Worm (Caenorhabditis elegans): Measurements from ENCODE around the gene col-164.

The col-164 gene

ce11 chrX:2064730-2065129 is 28.5 kb upstream of the col-164 start, which contains the start of gene F49H12.7:
Gene F49H12.7 (plus strand): TSS chrX:2065030.
- no peak for TF ChIP-seq unc-62 (GFP tag; optimal IDR thresholded peaks at IDR 0.05)
- TF ChIP-seq ztf-11 (tag; optimal IDR thresholded peaks at IDR 0.05), result no peak
- TF ChIP-seq ceh-9 (tag; optimal IDR thresholded peaks at IDR 0.05), result no peak
- no peak for TF ChIP-seq jun-1 (tag; optimal IDR thresholded peaks at IDR 0.05)
- no peak for TF ChIP-seq fos-1 (tag; optimal IDR thresholded peaks at IDR 0.05)
- no peak for TF ChIP-seq zag-1 (tag; optimal IDR thresholded peaks at IDR 0.05)
- no peak for TF ChIP-seq skn-1 (tag; optimal IDR thresholded peaks at IDR 0.05)
- no peak for TF ChIP-seq R02D3.7 (tag; optimal IDR thresholded peaks at IDR 0.05)
- no peak for TF ChIP-seq mml-1 (tag; optimal IDR thresholded peaks at IDR 0.05)
- TF ChIP-seq unc-39 (tag; optimal IDR thresholded peaks at IDR 0.05), result no peak

- TF ChIP-seq pha-4 (tag; optimal IDR thresholded peaks at IDR 0.05), result peak; percentile 66
- no peak for TF ChIP-seq elt-3 (tag; optimal IDR thresholded peaks at IDR 0.05)
- no peak for TF ChIP-seq daf-12 (tag; optimal IDR thresholded peaks at IDR 0.05)
- no peak for TF ChIP-seq aly-2 (tag; optimal IDR thresholded peaks at IDR 0.05)
- no peak for TF ChIP-seq nhr-77 (tag; optimal IDR thresholded peaks at IDR 0.05)
- no peak for TF ChIP-seq eor-1 (tag; optimal IDR thresholded peaks at IDR 0.05)
- peak; percentile 58 for TF ChIP-seq jun-1 (tag; optimal IDR thresholded peaks at IDR 0.05)
- TF ChIP-seq egl-5 (tag; optimal IDR thresholded peaks at IDR 0.05), result no peak
- TF ChIP-seq mml-1 (tag; optimal IDR thresholded peaks at IDR 0.05), result no peak
- TF ChIP-seq fkh-10 (GFP tag; optimal IDR thresholded peaks at IDR 0.05), result no peak
- peak; percentile 80 for TF ChIP-seq elt-2 (tag; optimal IDR thresholded peaks at IDR 0.05)
- TF ChIP-seq hmg-11 (tag; optimal IDR thresholded peaks at IDR 0.05), result no peak
- no peak for TF ChIP-seq nhr-12 (tag; optimal IDR thresholded peaks at IDR 0.05)
- no peak for TF ChIP-seq nhr-237 (tag; optimal IDR thresholded peaks at IDR 0.05)
- no peak for TF ChIP-seq sea-2 (GFP tag; optimal IDR thresholded peaks at IDR 0.05)
- TF ChIP-seq nhr-11 (tag; optimal IDR thresholded peaks at IDR 0.05), result no peak
- no peak for TF ChIP-seq tbx-2 (tag; optimal IDR thresholded peaks at IDR 0.05)
- peak; percentile 90 for TF ChIP-seq pqm-1 (tag; optimal IDR thresholded peaks at IDR 0.05)
- no peak for TF ChIP-seq ceh-9 (tag; optimal IDR thresholded peaks at IDR 0.05)
- TF ChIP-seq fkh-2 (tag; optimal IDR thresholded peaks at IDR 0.05), result no peak
Observed at ce11 chrX:2068294-2068693, 25.0 kb upstream of the col-164 start.

- TF ChIP-seq jun-1 (tag; optimal IDR thresholded peaks at IDR 0.05), result peak; percentile 16
- TF ChIP-seq elt-2 (tag; optimal IDR thresholded peaks at IDR 0.05), result peak; percentile 9
- no peak for TF ChIP-seq ama-1 (optimal IDR thresholded peaks at IDR 0.05)
Observed at ce11 chrX:2070418-2070996, 22.8 kb upstream of the col-164 start, which contains the start of gene acl-4. Gene acl-4 (minus strand): TSS chrX:2070444.

ce11 chrX:2071392-2072001 is 21.8 kb upstream of the col-164 start:
- no peak for TF ChIP-seq nhr-77 (tag; optimal IDR thresholded peaks at IDR 0.05)
- no peak for TF ChIP-seq unc-62 (GFP tag; optimal IDR thresholded peaks at IDR 0.05)
- TF ChIP-seq R02D3.7 (tag; optimal IDR thresholded peaks at IDR 0.05), result no peak
- TF ChIP-seq eor-1 (tag; optimal IDR thresholded peaks at IDR 0.05), result no peak
- TF ChIP-seq skn-1 (tag; optimal IDR thresholded peaks at IDR 0.05), result peak; percentile 41
- TF ChIP-seq elt-2 (tag; optimal IDR thresholded peaks at IDR 0.05), result peak; percentile 68
- TF ChIP-seq nhr-237 (tag; optimal IDR thresholded peaks at IDR 0.05), result no peak
- TF ChIP-seq elt-3 (tag; optimal IDR thresholded peaks at IDR 0.05), result no peak
- no peak for TF ChIP-seq zag-1 (tag; optimal IDR thresholded peaks at IDR 0.05)
- TF ChIP-seq ceh-82 (tag; optimal IDR thresholded peaks at IDR 0.05), result no peak
- TF ChIP-seq tbx-2 (tag; optimal IDR thresholded peaks at IDR 0.05), result peak; percentile 26
- TF ChIP-seq ztf-11 (tag; optimal IDR thresholded peaks at IDR 0.05), result no peak
- peak; percentile 24 for TF ChIP-seq nhr-43 (tag; optimal IDR thresholded peaks at IDR 0.05; ENCODE audit: poor library complexity, severe bottlenecking)
- peak; percentile 81 for TF ChIP-seq hmg-11 (tag; optimal IDR thresholded peaks at IDR 0.05)
- TF ChIP-seq snpc-4 (tag; optimal IDR thresholded peaks at IDR 0.05), result peak; percentile 10
- peak; percentile 77 for TF ChIP-seq lin-39 (tag; optimal IDR thresholded peaks at IDR 0.05)
- TF ChIP-seq fkh-2 (tag; optimal IDR thresholded peaks at IDR 0.05), result no peak
- peak; percentile 26 for TF ChIP-seq lin-15B (tag; optimal IDR thresholded peaks at IDR 0.05)
- TF ChIP-seq lsy-12 (tag; optimal IDR thresholded peaks at IDR 0.05), result peak; percentile 66
- peak; percentile 88 for TF ChIP-seq nhr-25 (tag; optimal IDR thresholded peaks at IDR 0.05)
- TF ChIP-seq nhr-23 (tag; optimal IDR thresholded peaks at IDR 0.05), result peak; percentile 71
- peak; percentile 39 for TF ChIP-seq jun-1 (tag; optimal IDR thresholded peaks at IDR 0.05)
- peak; percentile 4 for TF ChIP-seq pqm-1 (tag; optimal IDR thresholded peaks at IDR 0.05)
- TF ChIP-seq pha-4 (tag; optimal IDR thresholded peaks at IDR 0.05), result peak; percentile 69
- no peak for TF ChIP-seq nhr-28 (tag; optimal IDR thresholded peaks at IDR 0.05)
- TF ChIP-seq nfya-1 (tag; optimal IDR thresholded peaks at IDR 0.05; ENCODE audit: insufficient read depth), result peak; percentile 72
- peak; percentile 38 for TF ChIP-seq elt-1 (tag; optimal IDR thresholded peaks at IDR 0.05)
- peak; percentile 55 for TF ChIP-seq mdl-1 (tag; optimal IDR thresholded peaks at IDR 0.05)

Data from whole organism, L3 larva.